Fruit fly (Drosophila melanogaster) whole organism, larva: ENCODE data around the gene CG31111.

Experiments
- noc ChIP-seq: fragments of 200-800 bp; sonication (Bioruptor generic); optimal IDR thresholded peaks from 3 replicates; lab custom pipeline; 2019; ENCODE audit warnings: missing biosample characterization, mild to moderate bottlenecking, missing genetic modification characterization, moderate library complexity

CG31111 gene

dm6 chr3R:25054451-25055188, 1.4 kb downstream of the CG31111 start, which contains the start of gene CG31109:
TSS of gene CG31109 (minus strand) at chr3R:25054653.
- peak; percentile 20 for TF ChIP-seq noc (tag; lab: Kevin White, UChicago)

- TF ChIP-seq noc (tag; lab: Kevin White, UChicago), result peak; percentile 46
Measured at dm6 chr3R:25051441-25052097, 4.4 kb downstream of the CG31111 start.

DNA sequence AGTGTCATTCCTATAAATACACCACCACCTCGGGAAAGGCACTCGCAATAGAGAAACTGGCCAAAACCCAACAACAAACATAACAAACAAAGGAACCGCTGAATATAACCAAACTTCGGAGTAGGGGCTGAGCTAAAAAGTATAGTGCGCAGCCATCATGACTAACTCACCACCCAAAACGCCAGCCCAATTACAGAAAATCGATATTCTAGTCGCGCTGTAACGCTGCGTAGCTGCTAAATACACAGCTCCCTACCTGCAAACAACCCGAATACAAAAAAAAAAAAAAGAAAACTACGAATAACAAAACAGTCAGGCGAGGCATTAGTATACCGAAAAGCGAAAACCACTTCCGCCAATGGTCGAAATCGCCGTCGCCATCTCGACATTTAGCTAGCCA, 5.3 kb downstream of the CG31111 start:
- no peak for TF ChIP-seq noc (tag; lab: Kevin White, UChicago)

dm6 chr3R:25049742-25050517, 6.0 kb downstream of the CG31111 start:
- TF ChIP-seq noc (tag; lab: Kevin White, UChicago), result peak; percentile 58

- TF ChIP-seq noc (tag; lab: Kevin White, UChicago), result no peak
Measured at dm6 chr3R:25049383-25049741, 6.6 kb downstream of the CG31111 start, which contains the start of gene CG11791. TSS of gene CG11791 (plus strand) at chr3R:25049616.

DNA sequence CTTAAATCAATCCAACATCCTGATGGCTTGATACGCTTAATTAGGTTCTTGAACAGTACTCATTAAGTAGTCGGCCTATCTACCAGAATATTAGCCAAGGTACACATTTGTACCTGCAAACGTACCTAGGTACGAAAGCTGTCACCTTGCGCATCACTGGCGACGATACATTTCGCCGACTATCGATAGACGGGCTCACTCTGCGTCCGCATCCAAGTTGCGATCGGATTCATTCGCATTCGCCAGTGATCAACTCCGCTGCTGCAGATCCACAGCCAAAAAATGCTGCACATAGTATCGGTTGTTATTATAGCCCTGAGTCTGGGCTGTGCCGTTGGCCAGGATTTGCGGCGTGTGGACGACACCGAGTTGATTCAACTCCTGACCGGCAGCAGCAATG, 8.5 kb downstream of the CG31111 start, which contains the start of gene CG11790:
TSS of gene CG11790 (plus strand) at position 203 of the 400 bp plus-strand sequence.
- no peak for TF ChIP-seq noc (tag; lab: Kevin White, UChicago)

dm6 chr3R:25046023-25046422, 10.0 kb downstream of the CG31111 start, which contains the start of gene CG11786:
TSS of gene CG11786 (plus strand) at chr3R:25046323.
- no peak for TF ChIP-seq noc (tag; lab: Kevin White, UChicago)

dm6 chr3R:25044816-25045551, 11.0 kb downstream of the CG31111 start, which contains the start of gene 5PtaseI:
TSS of gene 5PtaseI (minus strand) at chr3R:25045151.
- no peak for TF ChIP-seq noc (tag; lab: Kevin White, UChicago)

dm6 chr3R:25039028-25039476, 16.9 kb downstream of the CG31111 start, which contains the start of the genes Ythdf and bai:
TSS of gene Ythdf (minus strand) at chr3R:25039249.
TSS of gene bai (plus strand) at chr3R:25039374.
- TF ChIP-seq noc (tag; lab: Kevin White, UChicago), result no peak

dm6 chr3R:25036644-25037043, 19.3 kb downstream of the CG31111 start, which contains the start of gene CG31115:
TSS of gene CG31115 (plus strand) at chr3R:25036944.
- TF ChIP-seq noc (tag; lab: Kevin White, UChicago), result no peak

DNA sequence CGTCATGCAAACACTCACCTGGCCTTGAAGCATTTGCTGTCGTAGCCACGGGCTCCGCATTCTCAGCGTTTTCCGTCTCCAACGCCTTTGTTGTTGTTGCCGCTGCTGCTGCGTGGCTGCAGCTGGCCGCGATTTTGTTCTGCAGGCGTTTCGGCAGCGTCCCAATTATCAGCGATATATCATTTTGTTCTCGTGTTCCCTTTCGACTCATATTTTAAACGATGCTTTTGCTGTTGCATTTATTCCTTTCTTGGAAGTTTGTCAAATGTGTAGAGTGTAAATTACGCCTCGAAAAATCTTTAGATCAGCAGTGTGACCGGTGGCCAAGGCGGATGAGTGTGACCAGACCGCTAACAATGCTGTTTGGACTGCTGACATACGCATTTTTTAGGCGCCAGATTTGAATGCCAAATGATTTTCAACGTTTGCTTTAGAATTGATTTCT, 22.8 kb downstream of the CG31111 start, which contains the start of gene Smg6:
TSS of gene Smg6 (minus strand) at position 324 of the 445 bp plus-strand sequence.
- no peak for TF ChIP-seq noc (tag; lab: Kevin White, UChicago)

dm6 chr3R:25032686-25033085, 23.3 kb downstream of the CG31111 start:
- no peak for TF ChIP-seq noc (tag; lab: Kevin White, UChicago)

dm6 chr3R:25027281-25028219, 28.4 kb downstream of the CG31111 start:
- TF ChIP-seq noc (tag; lab: Kevin White, UChicago), result peak; percentile 92
